Fruit fly (Drosophila melanogaster) whole organism, prepupa: ENCODE results near the gene Fpgs1.

Experiments
- Blimp-1 ChIP-seq: fragments of 200-800 bp; sonication (Bioruptor generic); optimal IDR thresholded peaks from 3 replicates; lab custom pipeline; 2017; ENCODE audit warnings: missing biosample characterization, missing genetic modification characterization, mild to moderate bottlenecking, moderate library complexity, missing genetic modification reagents
- CG10631 ChIP-seq: fragments of 200-800 bp; sonication (Bioruptor generic); optimal IDR thresholded peaks from 2 replicates; lab custom pipeline; 2016; ENCODE audit warnings: missing biosample characterization, missing genetic modification characterization
- CG10669 ChIP-seq: fragments of 200-800 bp; sonication (Bioruptor generic); optimal IDR thresholded peaks from 3 replicates; lab custom pipeline; 2018; ENCODE audit warnings: missing biosample characterization, mild to moderate bottlenecking, missing genetic modification characterization, moderate library complexity
- CG11762 ChIP-seq: fragments of 200-800 bp; sonication (Bioruptor generic); optimal IDR thresholded peaks from 3 replicates; lab custom pipeline; 2016; ENCODE audit warnings: missing biosample characterization, missing genetic modification characterization; ENCODE audit not compliant: insufficient read depth
- CG11902 ChIP-seq: fragments of 200-800 bp; sonication (Bioruptor generic); optimal IDR thresholded peaks from 3 replicates; lab custom pipeline; 2016; ENCODE audit warnings: missing biosample characterization, missing genetic modification characterization
- CG3032 ChIP-seq: fragments of 200-800 bp; optimal IDR thresholded peaks from 2 replicates; lab custom pipeline; 2019; ENCODE audit warnings: missing biosample characterization, mild to moderate bottlenecking, missing genetic modification characterization, moderate library complexity
- CG31627 ChIP-seq: fragments of 200-800 bp; sonication (Bioruptor generic); optimal IDR thresholded peaks from 3 replicates; lab custom pipeline; 2016; ENCODE audit warnings: missing biosample characterization, missing genetic modification characterization
- CG32006 ChIP-seq: fragments of 200-800 bp; sonication (Bioruptor generic); optimal IDR thresholded peaks from 3 replicates; lab custom pipeline; 2017; ENCODE audit warnings: missing biosample characterization, mild to moderate bottlenecking, missing genetic modification characterization
- CG34406 ChIP-seq: fragments of 200-800 bp; sonication (Bioruptor generic); optimal IDR thresholded peaks from 3 replicates; lab custom pipeline; 2016; ENCODE audit warnings: missing biosample characterization, missing genetic modification characterization
- CG3919 ChIP-seq: fragments of 200-800 bp; sonication (Bioruptor generic); optimal IDR thresholded peaks from 3 replicates; lab custom pipeline; 2016; ENCODE audit warnings: missing biosample characterization, missing genetic modification characterization
- CG4318 ChIP-seq: fragments of 200-800 bp; sonication (Bioruptor generic); optimal IDR thresholded peaks from 3 replicates; lab custom pipeline; 2017; ENCODE audit warnings: missing biosample characterization, mild to moderate bottlenecking, missing genetic modification characterization
- CG6163 ChIP-seq: fragments of 200-800 bp; sonication (Bioruptor generic); IDR thresholded peaks from 3 replicates; pipeline ENCODE4 v1.3.6; 2022; ENCODE audit warnings: missing biosample characterization, missing genetic modification characterization
- CG6276 ChIP-seq: fragments of 200-800 bp; sonication (Bioruptor generic); optimal IDR thresholded peaks from 2 replicates; lab custom pipeline; 2017; ENCODE audit warnings: missing biosample characterization, mild to moderate bottlenecking, missing genetic modification characterization
- CG6792 ChIP-seq: fragments of 200-800 bp; sonication (Bioruptor generic); optimal IDR thresholded peaks from 3 replicates; lab custom pipeline; 2016; ENCODE audit warnings: missing biosample characterization, missing genetic modification characterization
- CG6808 ChIP-seq: fragments of 200-800 bp; sonication (Bioruptor generic); optimal IDR thresholded peaks from 3 replicates; lab custom pipeline; 2017; ENCODE audit warnings: missing biosample characterization, missing genetic modification characterization, mild to moderate bottlenecking, moderate library complexity, missing genetic modification reagents
- CG6854 ChIP-seq: fragments of 200-800 bp; sonication (Bioruptor generic); optimal IDR thresholded peaks from 2 replicates; lab custom pipeline; 2017; ENCODE audit warnings: missing biosample characterization, mild to moderate bottlenecking, missing genetic modification characterization
- CG7368 ChIP-seq: fragments of 200-800 bp; sonication (Bioruptor generic); optimal IDR thresholded peaks from 3 replicates; lab custom pipeline; 2016; ENCODE audit warnings: missing biosample characterization, missing genetic modification characterization
- CG8119 ChIP-seq: fragments of 200-800 bp; sonication (Bioruptor generic); IDR thresholded peaks from 3 replicates; pipeline ENCODE4 v1.3.6; 2022; ENCODE audit warnings: missing biosample characterization, missing genetic modification characterization
- CG8319 ChIP-seq: fragments of 200-800 bp; sonication (Bioruptor generic); optimal IDR thresholded peaks from 3 replicates; lab custom pipeline; 2016; ENCODE audit warnings: missing biosample characterization, missing genetic modification characterization
- CG8632 ChIP-seq: fragments of 200-800 bp; sonication (Bioruptor generic); optimal IDR thresholded peaks from 3 replicates; lab custom pipeline; 2016; ENCODE audit warnings: missing biosample characterization, missing genetic modification characterization
- CG9139 ChIP-seq: fragments of 200-800 bp; sonication (Bioruptor generic); optimal IDR thresholded peaks from 3 replicates; lab custom pipeline; 2017; ENCODE audit warnings: missing biosample characterization, mild to moderate bottlenecking, missing genetic modification characterization
- Ets96B ChIP-seq: fragments of 200-800 bp; optimal IDR thresholded peaks from 2 replicates; lab custom pipeline; 2019; ENCODE audit warnings: missing biosample characterization, mild to moderate bottlenecking, missing genetic modification characterization, moderate library complexity
- Gug ChIP-seq: fragments of 200-800 bp; sonication (Bioruptor generic); IDR thresholded peaks from 2 replicates; pipeline ENCODE4 v1.3.6; 2022; ENCODE audit warnings: missing biosample characterization, missing genetic modification characterization
- Hr38 ChIP-seq: sonication (Bioruptor generic); optimal IDR thresholded peaks from 2 replicates; lab custom pipeline; 2016; ENCODE audit warnings: missing biosample characterization, missing genetic modification characterization
- Hr39 ChIP-seq: fragments of 200-800 bp; sonication (Bioruptor generic); optimal IDR thresholded peaks from 2 replicates; lab custom pipeline; 2016; ENCODE audit warnings: missing biosample characterization, missing genetic modification characterization
- Hr4 ChIP-seq: fragments of 200-800 bp; sonication (Bioruptor generic); optimal IDR thresholded peaks from 3 replicates; lab custom pipeline; 2016; ENCODE audit warnings: missing biosample characterization, missing genetic modification characterization
- Lpt ChIP-seq: fragments of 200-800 bp; sonication (Bioruptor generic); optimal IDR thresholded peaks from 3 replicates; lab custom pipeline; 2016; ENCODE audit warnings: missing biosample characterization, missing genetic modification characterization
- Met ChIP-seq: fragments of 200-800 bp; sonication (Bioruptor generic); optimal IDR thresholded peaks from 3 replicates; lab custom pipeline; 2016; ENCODE audit warnings: missing biosample characterization, missing genetic modification characterization
- OdsH ChIP-seq: fragments of 200-800 bp; sonication (Bioruptor generic); optimal IDR thresholded peaks from 3 replicates; lab custom pipeline; 2016; ENCODE audit warnings: missing biosample characterization, missing genetic modification characterization
- Smox ChIP-seq: fragments of 200-800 bp; sonication (Bioruptor generic); optimal IDR thresholded peaks from 3 replicates; lab custom pipeline; 2016; ENCODE audit warnings: missing biosample characterization, missing genetic modification characterization
- Sox102F ChIP-seq: fragments of 200-800 bp; sonication (Bioruptor generic); optimal IDR thresholded peaks from 2 replicates; lab custom pipeline; 2016; ENCODE audit warnings: missing biosample characterization, mild to moderate bottlenecking, missing genetic modification characterization
- Sox14 ChIP-seq: fragments of 200-800 bp; sonication (Bioruptor generic); optimal IDR thresholded peaks from 3 replicates; lab custom pipeline; 2016; ENCODE audit warnings: missing biosample characterization, missing genetic modification characterization
- Sox15 ChIP-seq: fragments of 200-800 bp; sonication (Bioruptor generic); optimal IDR thresholded peaks from 3 replicates; lab custom pipeline; 2016; ENCODE audit warnings: missing biosample characterization, missing genetic modification characterization
- achi ChIP-seq: fragments of 200-800 bp; sonication (Bioruptor generic); optimal IDR thresholded peaks from 3 replicates; lab custom pipeline; 2016; ENCODE audit warnings: missing biosample characterization, missing genetic modification characterization
- acj6 ChIP-seq: fragments of 200-800 bp; sonication (Bioruptor generic); optimal IDR thresholded peaks from 3 replicates; lab custom pipeline; 2016; ENCODE audit warnings: missing biosample characterization, missing genetic modification characterization
- cyc ChIP-seq: fragments of 200-800 bp; sonication (Bioruptor generic); optimal IDR thresholded peaks from 3 replicates; lab custom pipeline; 2016; ENCODE audit warnings: missing biosample characterization, missing genetic modification characterization
- dsx ChIP-seq: fragments of 200-800 bp; optimal IDR thresholded peaks from 3 replicates; lab custom pipeline; 2019; ENCODE audit warnings: missing biosample characterization, mild to moderate bottlenecking, missing genetic modification characterization, moderate library complexity; ENCODE audit not compliant: poor library complexity, severe bottlenecking
- eg ChIP-seq: fragments of 200-800 bp; sonication (Bioruptor generic); IDR thresholded peaks from 3 replicates; pipeline ENCODE4 v1.3.6; 2022; ENCODE audit warnings: missing biosample characterization, missing genetic modification characterization
- esn ChIP-seq: fragments of 200-800 bp; sonication (Bioruptor generic); optimal IDR thresholded peaks from 2 replicates; lab custom pipeline; 2016; ENCODE audit warnings: missing biosample characterization, mild to moderate bottlenecking, missing genetic modification characterization, moderate library complexity
- fd85E ChIP-seq: fragments of 200-800 bp; sonication (Bioruptor generic); optimal IDR thresholded peaks from 3 replicates; lab custom pipeline; 2016; ENCODE audit warnings: missing biosample characterization, missing genetic modification characterization
- net ChIP-seq: fragments of 200-800 bp; sonication (Bioruptor generic); optimal IDR thresholded peaks from 3 replicates; lab custom pipeline; 2016; ENCODE audit warnings: missing biosample characterization, missing genetic modification characterization
- pdm3 ChIP-seq: fragments of 200-800 bp; sonication (Bioruptor generic); optimal IDR thresholded peaks from 3 replicates; lab custom pipeline; 2016; ENCODE audit warnings: missing biosample characterization, missing genetic modification characterization
- svp ChIP-seq: fragments of 200-800 bp; sonication (Bioruptor generic); peaks from one replicate; lab custom pipeline; 2016; ENCODE audit warnings: missing biosample characterization, missing genetic modification characterization
- topi ChIP-seq: fragments of 200-800 bp; sonication (Bioruptor generic); optimal IDR thresholded peaks from 3 replicates; lab custom pipeline; 2016; ENCODE audit warnings: missing biosample characterization, missing genetic modification characterization
- vri ChIP-seq: fragments of 200-800 bp; sonication (Bioruptor generic); optimal IDR thresholded peaks from 3 replicates; lab custom pipeline; 2016; ENCODE audit warnings: missing biosample characterization, mild to moderate bottlenecking, missing genetic modification characterization

Gene Fpgs1

DNA sequence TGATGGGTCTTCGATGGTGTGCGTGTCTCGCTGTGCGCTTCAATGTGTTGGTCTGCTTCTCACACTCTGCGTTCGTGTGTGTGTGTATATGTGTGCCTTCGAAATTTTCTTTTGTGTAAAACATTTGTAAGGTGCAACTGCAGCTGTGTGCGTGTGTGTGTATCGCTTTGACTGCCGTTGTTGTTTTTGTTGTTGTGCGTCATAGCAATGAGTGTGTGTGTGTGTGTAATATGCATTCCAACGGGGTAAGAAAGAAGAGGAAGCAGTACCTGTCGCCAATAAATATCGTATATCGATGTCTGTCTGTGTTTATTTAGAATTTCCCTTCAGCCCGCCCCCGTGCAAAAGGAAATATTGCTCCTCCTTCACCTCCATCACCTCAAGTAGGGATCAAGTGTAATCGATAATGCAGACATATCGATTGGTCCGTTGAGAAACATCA is 42.6 kb downstream of the Fpgs1 start (continued):
- TF ChIP-seq net (GFP tag; lab: Kevin White, UChicago): no peak
- no peak for TF ChIP-seq Sox15
- TF ChIP-seq Hr4: no peak
- no peak for TF ChIP-seq Gug (GFP tag; lab: Robert Waterston, UW)
- no peak for TF ChIP-seq Hr39
- TF ChIP-seq topi (GFP tag; lab: Kevin White, UChicago): no peak
- peak; percentile 13 for TF ChIP-seq CG3032 (tag; lab: Kevin White, UChicago)
- peak; percentile 20 for TF ChIP-seq CG32006 (GFP tag; lab: Kevin White, UChicago)
- TF ChIP-seq CG6792: peak; percentile 24
- peak; percentile 34; the same call in 1 of the 3 replicates for TF ChIP-seq CG6163
- TF ChIP-seq dsx (GFP tag; lab: Kevin White, UChicago): peak; percentile 31
- TF ChIP-seq CG3919: no peak
- TF ChIP-seq CG31627: no peak
- no peak for TF ChIP-seq CG7368 (GFP tag; lab: Kevin White, UChicago)
- peak; percentile 47 for TF ChIP-seq CG6854 (GFP tag; lab: Kevin White, UChicago)
- TF ChIP-seq acj6 (GFP tag; lab: Kevin White, UChicago): no peak
- TF ChIP-seq eg: 0 out of 3 replicates have a peak, but pooled peaks have one; percentile 13
- peak; percentile 28 for TF ChIP-seq CG9139 (GFP tag; lab: Kevin White, UChicago)
- TF ChIP-seq Ets96B (tag; lab: Kevin White, UChicago): peak; percentile 1
- TF ChIP-seq CG11762 (GFP tag; lab: Kevin White, UChicago): no peak
- peak; percentile 70 for TF ChIP-seq Sox14 (GFP tag; lab: Kevin White, UChicago)
- peak; percentile 35 for TF ChIP-seq vri (GFP tag; lab: Kevin White, UChicago)
- TF ChIP-seq Hr38 (GFP tag; lab: Kevin White, UChicago): no peak
- TF ChIP-seq, all 60 proteins: peak for 23

DNA sequence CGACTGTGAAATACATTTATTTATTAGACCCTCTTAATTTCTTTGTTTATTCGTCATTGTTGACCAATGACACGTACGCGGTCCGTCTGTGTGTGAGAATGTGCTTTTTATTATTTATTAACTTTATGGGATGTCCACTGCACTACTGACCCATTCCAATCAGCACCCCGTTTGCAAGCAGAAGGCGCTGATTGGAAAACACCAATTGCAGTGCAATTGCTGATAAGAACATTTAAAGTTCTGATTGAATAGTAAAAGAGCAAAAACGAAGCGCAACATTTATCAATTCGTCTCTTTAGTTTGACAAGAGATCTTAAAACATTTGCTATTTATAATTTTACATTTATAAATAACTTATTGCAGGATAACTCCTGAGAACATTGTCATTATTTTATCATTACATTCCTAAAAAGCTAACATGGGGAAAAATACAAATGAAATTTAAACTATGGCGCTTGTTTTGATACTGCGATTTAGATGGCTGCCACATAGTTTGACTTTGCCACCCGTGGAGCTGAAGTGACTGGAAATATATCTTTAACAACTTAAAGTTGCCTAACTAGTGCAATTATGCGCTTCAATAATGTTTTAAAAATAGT is 46.8 kb downstream of the Fpgs1 start:
- TF ChIP-seq vri (GFP tag; lab: Kevin White, UChicago) (peak; percentile 9), CG6808 (no peak), Gug (GFP tag; lab: Robert Waterston, UW) (no peak), svp (GFP tag; lab: Kevin White, UChicago) (peak; percentile 1)
- TF ChIP-seq, all 60 proteins: peak for 2

DNA sequence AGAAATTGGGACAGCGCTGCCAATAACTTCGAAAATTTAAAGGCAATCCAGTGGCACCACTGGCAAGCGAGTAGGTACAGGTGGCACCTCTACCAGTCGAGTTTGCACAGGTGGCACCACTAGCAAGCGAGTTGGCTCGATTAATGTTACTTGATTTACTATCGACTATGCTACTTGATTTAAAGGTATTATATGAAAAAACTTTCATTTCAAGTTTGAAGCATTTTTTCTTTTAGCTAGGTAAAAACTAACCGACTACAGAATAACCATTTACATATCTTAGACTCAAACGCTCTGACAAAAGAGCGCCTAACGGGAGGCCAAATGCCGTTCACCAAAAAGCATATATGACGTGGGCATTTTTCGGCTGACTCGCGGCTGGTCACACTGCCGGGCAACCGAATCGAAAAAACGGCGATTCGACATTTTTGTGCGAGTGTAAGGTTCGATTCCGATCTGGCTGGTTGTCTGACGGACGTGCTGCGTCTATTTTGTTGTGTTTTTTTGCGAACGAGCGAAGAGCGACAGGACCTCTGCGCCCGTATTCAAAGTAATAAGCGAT is 47.4 kb downstream of the Fpgs1 start, which contains the start of gene Tis11:
Gene Tis11 (plus strand): TSS at position 417 of the 562 bp plus-strand sequence.
- TF ChIP-seq topi (GFP tag; lab: Kevin White, UChicago) (no peak), pdm3 (GFP tag; lab: Kevin White, UChicago) (no peak), Ets96B (tag; lab: Kevin White, UChicago) (no peak), net (GFP tag; lab: Kevin White, UChicago) (peak; percentile 27), achi (peak; percentile 96), CG6854 (GFP tag; lab: Kevin White, UChicago) (peak; percentile 60), Met (no peak), CG11902 (GFP tag; lab: Kevin White, UChicago) (no peak), Blimp-1 (GFP tag; lab: Kevin White, UChicago) (no peak), Lpt (GFP tag; lab: Kevin White, UChicago) (no peak), CG6276 (no peak), OdsH (GFP tag; lab: Kevin White, UChicago) (no peak), svp (GFP tag; lab: Kevin White, UChicago) (peak; percentile 62), cyc (GFP tag; lab: Kevin White, UChicago) (no peak), CG10631 (GFP tag; lab: Kevin White, UChicago) (no peak), Sox15 (no peak), vri (GFP tag; lab: Kevin White, UChicago) (peak; percentile 40), CG10669 (GFP tag; lab: Kevin White, UChicago) (no peak), CG8119 (GFP tag; lab: Robert Waterston, UW) (no peak), CG3919 (peak; percentile 26), CG8632 (GFP tag; lab: Kevin White, UChicago) (no peak), Sox102F (GFP tag; lab: Kevin White, UChicago) (no peak), CG9139 (GFP tag; lab: Kevin White, UChicago) (no peak), CG8319 (no peak), eg (peak; percentile 47; the same call in 2 of the 3 replicates), Gug (GFP tag; lab: Robert Waterston, UW) (no peak), CG4318 (GFP tag; lab: Kevin White, UChicago) (no peak), esn (GFP tag; lab: Kevin White, UChicago) (no peak), CG34406 (no peak), CG7368 (GFP tag; lab: Kevin White, UChicago) (no peak), fd85E (GFP tag; lab: Kevin White, UChicago) (no peak), CG6792 (no peak), Smox (GFP tag; lab: Kevin White, UChicago) (no peak)
